Worm (Caenorhabditis elegans) whole organism, L3 larva: ENCODE results near the gene Y37E11B.5.
A peak's percentile ranks its signal among the peaks of the same experiment; 100 is the strongest.

ENCODE experiments used
- R02D3.7 ChIP-seq: fragments of 150-350 bp; optimal IDR thresholded peaks from 2 replicates; lab custom pipeline; 2014; ENCODE audit warnings: missing biosample characterization, missing genetic modification characterization
- ZK546.5 ChIP-seq: sonication (generic microtip); optimal IDR thresholded peaks from 2 replicates; lab custom pipeline; 2017; ENCODE audit warnings: missing biosample characterization, missing genetic modification characterization
- aly-2 ChIP-seq: fragments of 150-350 bp; optimal IDR thresholded peaks from 2 replicates; lab custom pipeline; 2014; ENCODE audit warnings: missing biosample characterization, missing genetic modification characterization
- ama-1 ChIP-seq: fragments of 150-350 bp; optimal IDR thresholded peaks from 2 replicates; lab custom pipeline; 2018
- ceh-16 ChIP-seq: sonication (generic microtip); optimal IDR thresholded peaks from 2 replicates; lab custom pipeline; 2017; ENCODE audit warnings: missing biosample characterization, missing genetic modification characterization
- ceh-28 ChIP-seq: fragments of 150-350 bp; optimal IDR thresholded peaks from 2 replicates; lab custom pipeline; 2014; ENCODE audit warnings: missing biosample characterization, missing genetic modification reagents, missing genetic modification characterization
- ceh-82 ChIP-seq: fragments of 150-350 bp; optimal IDR thresholded peaks from 2 replicates; lab custom pipeline; 2014; ENCODE audit warnings: missing biosample characterization, missing genetic modification characterization
- ceh-9 ChIP-seq: sonication (generic microtip); optimal IDR thresholded peaks from 2 replicates; lab custom pipeline; 2018; ENCODE audit warnings: missing biosample characterization, missing genetic modification characterization
- daf-12 ChIP-seq: fragments of 150-350 bp; optimal IDR thresholded peaks from 2 replicates; lab custom pipeline; 2014; ENCODE audit warnings: missing biosample characterization, missing genetic modification reagents, missing genetic modification characterization
- elt-1 ChIP-seq: fragments of 150-350 bp; optimal IDR thresholded peaks from 2 replicates; lab custom pipeline; 2014; ENCODE audit warnings: missing biosample characterization, missing genetic modification characterization
- elt-2 ChIP-seq: sonication (generic microtip); optimal IDR thresholded peaks from 2 replicates; lab custom pipeline; 2016; ENCODE audit warnings: missing genetic modification reagents, mild to moderate bottlenecking, missing genetic modification characterization, missing compliant biosample characterization
- elt-3 ChIP-seq, 3 experiments: fragments of 150-350 bp in 1 of 3; sonication (generic microtip) in 2 of 3; optimal IDR thresholded peaks; 2 replicates in 2 of 3; 4 replicates in 1 of 3; lab custom pipeline; 2014 to 2017; ENCODE audit warnings: missing biosample characterization in 3 of 3, missing genetic modification characterization in 3 of 3
- eor-1 ChIP-seq, 2 experiments: fragments of 150-350 bp; optimal IDR thresholded peaks; 2 replicates each; lab custom pipeline; 2014 to 2018; ENCODE audit warnings: missing biosample characterization in 2 of 2, missing genetic modification characterization in 2 of 2
- fkh-10 ChIP-seq: sonication (generic microtip); optimal IDR thresholded peaks from 2 replicates; lab custom pipeline; 2017; ENCODE audit warnings: missing biosample characterization, missing genetic modification reagents, missing genetic modification characterization
- jun-1 ChIP-seq: fragments of 150-350 bp; optimal IDR thresholded peaks from 2 replicates; lab custom pipeline; 2014; ENCODE audit warnings: missing biosample characterization, missing genetic modification reagents, missing genetic modification characterization
- lin-15B ChIP-seq: fragments of 150-350 bp; optimal IDR thresholded peaks from 2 replicates; lab custom pipeline; 2014; ENCODE audit warnings: missing biosample characterization, missing genetic modification characterization
- lin-39 ChIP-seq: fragments of 150-350 bp; optimal IDR thresholded peaks from 2 replicates; lab custom pipeline; 2018; ENCODE audit warnings: missing biosample characterization, missing genetic modification reagents, missing genetic modification characterization
- lsy-12 ChIP-seq: sonication (generic microtip); optimal IDR thresholded peaks from 2 replicates; lab custom pipeline; 2016; ENCODE audit warnings: mild to moderate bottlenecking, missing genetic modification characterization, missing compliant biosample characterization
- mdl-1 ChIP-seq: fragments of 150-350 bp; optimal IDR thresholded peaks from 2 replicates; lab custom pipeline; 2014; ENCODE audit warnings: missing biosample characterization, missing genetic modification characterization
- mml-1 ChIP-seq: fragments of 150-350 bp; sonication (generic microtip); optimal IDR thresholded peaks from 3 replicates; lab custom pipeline; 2014; ENCODE audit warnings: missing biosample characterization, missing genetic modification characterization
- nhr-11 ChIP-seq: fragments of 150-350 bp; optimal IDR thresholded peaks from 2 replicates; lab custom pipeline; 2014; ENCODE audit warnings: missing biosample characterization, missing genetic modification characterization
- nhr-12 ChIP-seq: fragments of 150-350 bp; optimal IDR thresholded peaks from 2 replicates; lab custom pipeline; 2014; ENCODE audit warnings: missing biosample characterization, missing genetic modification characterization
- nhr-23 ChIP-seq: fragments of 150-350 bp; optimal IDR thresholded peaks from 2 replicates; lab custom pipeline; 2014; ENCODE audit warnings: missing biosample characterization, missing genetic modification reagents, missing genetic modification characterization
- nhr-237 ChIP-seq: fragments of 150-350 bp; optimal IDR thresholded peaks from 2 replicates; lab custom pipeline; 2014; ENCODE audit warnings: missing biosample characterization, missing genetic modification characterization
- nhr-25 ChIP-seq: sonication (generic microtip); optimal IDR thresholded peaks from 2 replicates; lab custom pipeline; 2017; ENCODE audit warnings: missing biosample characterization, missing genetic modification characterization
- nhr-28 ChIP-seq: fragments of 150-350 bp; optimal IDR thresholded peaks from 2 replicates; lab custom pipeline; 2014; ENCODE audit warnings: missing biosample characterization, missing genetic modification characterization
- nhr-67 ChIP-seq: fragments of 150-350 bp; optimal IDR thresholded peaks from 2 replicates; lab custom pipeline; 2014; ENCODE audit warnings: missing biosample characterization, missing genetic modification characterization
- nhr-77 ChIP-seq: fragments of 150-350 bp; optimal IDR thresholded peaks from 2 replicates; lab custom pipeline; 2014; ENCODE audit warnings: missing biosample characterization, missing genetic modification characterization
- pha-4 ChIP-seq: fragments of 150-350 bp; optimal IDR thresholded peaks from 2 replicates; lab custom pipeline; 2014; ENCODE audit warnings: missing biosample characterization, missing genetic modification reagents, missing genetic modification characterization
- pqm-1 ChIP-seq: fragments of 150-350 bp; optimal IDR thresholded peaks from 2 replicates; lab custom pipeline; 2017; ENCODE audit warnings: missing biosample characterization, missing genetic modification characterization, inconsistent platforms
- sea-2 ChIP-seq: fragments of 150-350 bp; sonication (generic microtip); optimal IDR thresholded peaks from 4 replicates; lab custom pipeline; 2014; ENCODE audit warnings: missing biosample characterization, missing genetic modification reagents, missing genetic modification characterization
- skn-1 ChIP-seq: fragments of 150-350 bp; optimal IDR thresholded peaks from 2 replicates; lab custom pipeline; 2014; ENCODE audit warnings: missing biosample characterization, missing genetic modification characterization
- snpc-4 ChIP-seq: fragments of 150-350 bp; optimal IDR thresholded peaks from 2 replicates; lab custom pipeline; 2014; ENCODE audit warnings: missing biosample characterization, missing genetic modification characterization
- tbx-2 ChIP-seq: sonication (generic microtip); optimal IDR thresholded peaks from 2 replicates; lab custom pipeline; 2016; ENCODE audit warnings: mild to moderate bottlenecking, missing genetic modification characterization, missing compliant biosample characterization
- unc-62 ChIP-seq: fragments of 150-350 bp; sonication (generic microtip); optimal IDR thresholded peaks from 4 replicates; lab custom pipeline; 2014; ENCODE audit warnings: missing biosample characterization, missing genetic modification reagents, missing genetic modification characterization
- ztf-11 ChIP-seq: fragments of 150-350 bp; optimal IDR thresholded peaks from 2 replicates; lab custom pipeline; 2014; ENCODE audit warnings: missing biosample characterization, missing genetic modification characterization
- ztf-4 ChIP-seq: fragments of 150-350 bp; optimal IDR thresholded peaks from 2 replicates; lab custom pipeline; 2014; ENCODE audit warnings: missing biosample characterization, missing genetic modification characterization

The Y37E11B.5 gene

ce11 chrIV:3599958-3600357 lies 1.6 kb upstream of the Y37E11B.5 start, which contains the start of gene Y37E11B.7:
Gene Y37E11B.7 (minus strand): TSS chrIV:3600164.
- TF ChIP-seq ztf-11 (tag; lab: Kevin White, UChicago), result no peak
- TF ChIP-seq ceh-82, result no peak
- no peak for TF ChIP-seq jun-1 (tag; lab: Kevin White, UChicago)
- TF ChIP-seq mdl-1 (tag; lab: Kevin White, UChicago), result no peak
- TF ChIP-seq tbx-2 (tag; lab: Kevin White, UChicago), result no peak
- no peak for TF ChIP-seq R02D3.7 (tag; lab: Kevin White, UChicago)
- no peak for TF ChIP-seq nhr-237 (tag; lab: Kevin White, UChicago)
- no peak for TF ChIP-seq pha-4
- no peak for TF ChIP-seq ama-1 (lab: Kevin White, UChicago)
- no peak for TF ChIP-seq ZK546.5
- no peak for TF ChIP-seq nhr-67 (tag; lab: Kevin White, UChicago)
- no peak for TF ChIP-seq nhr-28
- TF ChIP-seq nhr-11 (tag; lab: Kevin White, UChicago), result no peak
- no peak for TF ChIP-seq ceh-28 (tag; lab: Kevin White, UChicago)
- TF ChIP-seq snpc-4 (tag; lab: Kevin White, UChicago), result no peak
- no peak for TF ChIP-seq lsy-12 (tag; lab: Kevin White, UChicago)
- no peak for TF ChIP-seq fkh-10 (GFP tag; lab: Kevin White, UChicago)
- TF ChIP-seq ceh-9 (tag; lab: Kevin White, UChicago), result no peak
- no peak for TF ChIP-seq unc-62 (GFP tag; lab: Kevin White, UChicago)
- TF ChIP-seq nhr-77, result no peak
- TF ChIP-seq, all 47 proteins: peak for 0

ce11 chrIV:3599126-3599525 lies 774 bp upstream of the Y37E11B.5 start, which contains the start of gene Y37E11B.6:
Gene Y37E11B.6 (minus strand): TSS chrIV:3599306.
- TF ChIP-seq ZK546.5 (no peak), pqm-1 (no peak), nhr-67 (tag; lab: Kevin White, UChicago) (no peak), unc-62 (GFP tag; lab: Kevin White, UChicago) (no peak), ceh-16 (tag; lab: Kevin White, UChicago) (no peak), nhr-11 (tag; lab: Kevin White, UChicago) (no peak), sea-2 (GFP tag; lab: Kevin White, UChicago) (no peak), nhr-23 (tag; lab: Kevin White, UChicago) (no peak), lin-15B (tag; lab: Kevin White, UChicago) (peak; percentile 42), aly-2 (tag; lab: Kevin White, UChicago) (no peak), mdl-1 (tag; lab: Kevin White, UChicago) (no peak), nhr-25 (tag; lab: Kevin White, UChicago) (peak; percentile 22), lin-39 (tag; lab: Kevin White, UChicago) (no peak), elt-1 (no peak), ceh-28 (tag; lab: Kevin White, UChicago) (no peak), pha-4 (peak; percentile 2), nhr-12 (tag; lab: Kevin White, UChicago) (no peak), elt-3 (tag; optimal IDR thresholded peaks at IDR 0.05; lab: Kevin White, UChicago) (no peak), mml-1 (no peak)

- no peak for TF ChIP-seq nhr-77
- no peak for TF ChIP-seq daf-12 (tag; lab: Kevin White, UChicago)
- no peak for TF ChIP-seq nhr-12 (tag; lab: Kevin White, UChicago)
- TF ChIP-seq elt-1, result no peak
- no peak for TF ChIP-seq ZK546.5
- no peak for TF ChIP-seq eor-1 (tag; optimal IDR thresholded peaks at IDR 0.05; lab: Kevin White, UChicago)
- TF ChIP-seq elt-2 (tag; lab: Kevin White, UChicago), result no peak
- no peak for TF ChIP-seq skn-1
- TF ChIP-seq mdl-1 (tag; lab: Kevin White, UChicago), result no peak
- TF ChIP-seq ztf-11 (tag; lab: Kevin White, UChicago), result no peak
- no peak for TF ChIP-seq nhr-67 (tag; lab: Kevin White, UChicago)
- TF ChIP-seq nhr-28, result no peak
- no peak for TF ChIP-seq ztf-4
- no peak for TF ChIP-seq nhr-23 (tag; lab: Kevin White, UChicago)
- no peak for TF ChIP-seq lin-15B (tag; lab: Kevin White, UChicago)
Observed at ce11 chrIV:3597356-3597755, 996 bp downstream of the Y37E11B.5 start.

- TF ChIP-seq ceh-82, result no peak
- no peak for TF ChIP-seq nhr-237 (tag; lab: Kevin White, UChicago)
Observed at ce11 chrIV:3593513-3593912, 4.8 kb downstream of the Y37E11B.5 start, which contains the start of gene taf-2. Gene taf-2 (minus strand): TSS chrIV:3593613.
